Worm (Caenorhabditis elegans): ENCODE data around the gene cblc-1.
"Not testable (repeated sequence)": the region's sequence is repeated elsewhere in the genome, so short reads cannot be mapped to it uniquely, and the experiment has no call there.

DNA sequence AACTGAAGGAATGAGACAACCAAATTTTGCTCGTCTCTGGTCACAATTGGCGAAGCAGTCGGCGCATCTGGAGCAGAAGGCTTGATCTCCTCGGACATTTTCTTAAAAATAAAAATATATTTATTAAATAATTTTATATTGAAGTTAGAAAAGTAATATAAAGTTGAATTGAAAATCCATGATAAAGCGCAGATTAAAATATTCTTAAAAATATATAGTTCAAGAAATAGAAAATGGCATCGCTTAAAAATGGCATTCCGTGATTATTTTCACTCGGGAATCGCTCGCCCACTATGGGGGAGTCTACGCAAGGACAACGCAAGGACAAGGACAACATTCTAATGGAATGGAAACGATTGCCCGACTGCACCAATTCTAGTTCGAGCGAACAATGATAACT is 37.3 kb downstream of the cblc-1 start, which contains the start of gene sgt-1:
- not testable (repeated sequence) for TF ChIP-seq unc-62 (GFP tag; optimal IDR thresholded peaks at IDR 0.05); pqm-1 (tag; optimal IDR thresholded peaks at IDR 0.05); ZK546.5 (tag; optimal IDR thresholded peaks at IDR 0.05); nhr-76 (tag; optimal IDR thresholded peaks at IDR 0.05); mdl-1 (tag; optimal IDR thresholded peaks at IDR 0.05); elt-2 (tag; optimal IDR thresholded peaks at IDR 0.05); egl-5 (tag; optimal IDR thresholded peaks at IDR 0.05); egl-27 (tag; optimal IDR thresholded peaks at IDR 0.05); ceh-9 (tag; optimal IDR thresholded peaks at IDR 0.05); ceh-16 (tag; optimal IDR thresholded peaks at IDR 0.05); unc-39 (tag; optimal IDR thresholded peaks at IDR 0.05); mml-1 (tag; optimal IDR thresholded peaks at IDR 0.05); ztf-11 (tag; optimal IDR thresholded peaks at IDR 0.05); elt-3 (tag; optimal IDR thresholded peaks at IDR 0.05)

Measured in whole organism, L3 larva.